Worm (Caenorhabditis elegans): ENCODE data around the gene egl-44.

DNA sequence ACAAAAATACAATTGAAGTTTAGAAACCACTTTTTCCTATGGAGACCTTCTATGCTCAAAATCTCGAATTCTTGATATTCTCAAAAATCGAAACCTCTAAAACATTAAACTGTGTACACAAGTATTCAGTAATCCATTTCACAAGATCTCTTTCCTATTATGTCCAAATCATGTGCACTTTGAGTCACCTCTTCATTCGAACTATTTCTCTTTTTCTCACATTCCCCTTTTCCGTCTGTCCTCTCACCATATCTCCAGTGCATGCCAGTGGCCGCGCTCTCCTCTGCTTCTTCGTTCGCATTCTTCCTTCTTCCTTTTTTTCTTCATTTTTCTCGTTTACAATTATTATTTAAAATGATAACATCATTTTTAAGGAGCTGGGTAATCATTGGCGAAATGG is 14.0 kb downstream of the egl-44 start, which contains the start of gene F28B12.1:
- TF ChIP-seq flt-1 (GFP tag; IDR thresholded peaks at IDR 0.05) (no peak), cog-1 (tag; optimal IDR thresholded peaks at IDR 0.05) (no peak), med-1 (GFP tag; optimal IDR thresholded peaks at IDR 0.05; ENCODE audit: insufficient read depth) (no peak), T22C8.4 (GFP tag; IDR thresholded peaks at IDR 0.05) (no peak), ztf-29 (GFP tag; IDR thresholded peaks at IDR 0.05) (no peak), klf-2 (GFP tag; conservative IDR thresholded peaks at IDR 0.05) (no peak), ztf-23 (GFP tag; IDR thresholded peaks at IDR 0.05) (0 out of 2 replicates have a peak, but pooled peaks have one; percentile 29), tab-1 (GFP tag; IDR thresholded peaks at IDR 0.05) (no peak), ref-1 (GFP tag; conservative IDR thresholded peaks at IDR 0.05) (no peak)

All from whole organism, midembryonic.